Fruit fly (Drosophila melanogaster): ENCODE measurements around the gene CG12692.

Gene CG12692

DNA sequence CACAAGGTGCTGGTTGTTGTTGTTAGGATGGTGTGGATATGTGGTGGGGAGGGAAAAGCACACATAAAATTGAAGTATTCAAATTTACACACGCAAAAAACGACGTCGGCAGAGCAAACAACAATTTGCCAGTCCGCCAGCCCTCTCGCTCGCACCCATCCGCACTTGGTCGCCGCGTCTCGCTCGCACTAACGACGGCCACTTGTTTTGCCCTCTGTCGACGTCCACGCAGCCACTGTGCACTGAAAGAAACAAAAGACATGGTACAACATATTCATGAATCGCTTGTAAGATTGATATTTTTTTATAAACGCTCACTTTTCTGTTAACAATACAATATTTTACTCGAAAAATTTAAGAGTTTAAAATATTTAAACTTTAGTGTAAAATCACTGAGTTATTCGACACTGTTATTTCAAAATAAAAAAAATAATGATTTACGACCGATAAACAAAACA is 21.8 kb upstream of the CG12692 start (continued):
- peak; percentile 35 for TF ChIP-seq ara (GFP tag; IDR thresholded peaks at IDR 0.05)
- no peak for TF ChIP-seq lola (GFP tag; optimal IDR thresholded peaks at IDR 0.05)
- peak; percentile 62 for TF ChIP-seq Fer3 (tag; optimal IDR thresholded peaks at IDR 0.05)
- peak; percentile 32 for TF ChIP-seq CG10654 (GFP tag; optimal IDR thresholded peaks at IDR 0.05)
- peak; percentile 55 for TF ChIP-seq Ada2b (GFP tag; IDR thresholded peaks at IDR 0.05)
- TF ChIP-seq CG6854 (GFP tag; optimal IDR thresholded peaks at IDR 0.05): peak; percentile 29
- no peak for TF ChIP-seq crc (GFP tag; optimal IDR thresholded peaks at IDR 0.05)
- TF ChIP-seq CG3726 (GFP tag; IDR thresholded peaks at IDR 0.05): no peak
- TF ChIP-seq esg (GFP tag; conservative IDR thresholded peaks at IDR 0.05): peak; percentile 49
- peak; percentile 49 to 62 for TF ChIP-seq dpn (GFP tag; optimal IDR thresholded peaks at IDR 0.05)
- TF ChIP-seq vnd (GFP tag; IDR thresholded peaks at IDR 0.05; ENCODE audit: partially characterized antibody): no peak
- TF ChIP-seq CG2678 (tag; optimal IDR thresholded peaks at IDR 0.05): peak; percentile 81
- no peak for TF ChIP-seq Atf3 (GFP tag; optimal IDR thresholded peaks at IDR 0.05)
- TF ChIP-seq exex (tag; optimal IDR thresholded peaks at IDR 0.05): peak; percentile 26
- TF ChIP-seq org-1 (GFP tag; optimal IDR thresholded peaks at IDR 0.05): peak; percentile 48
- peak; percentile 60 for TF ChIP-seq Oli (tag; optimal IDR thresholded peaks at IDR 0.05)
- TF ChIP-seq Chrac-16 (GFP tag; optimal IDR thresholded peaks at IDR 0.05): peak; percentile 45
- no peak for TF ChIP-seq CG14667 (GFP tag; IDR thresholded peaks at IDR 0.05)
- no peak for TF ChIP-seq Taf1 (GFP tag; IDR thresholded peaks at IDR 0.05)
- no peak for TF ChIP-seq CG4282 (GFP tag; optimal IDR thresholded peaks at IDR 0.05)
- no peak for TF ChIP-seq ap (GFP tag; IDR thresholded peaks at IDR 0.05)
- TF ChIP-seq CG11695 (GFP tag; IDR thresholded peaks at IDR 0.05): peak; percentile 69; the same call in 2 of the 3 replicates
- TF ChIP-seq unpg (GFP tag; optimal IDR thresholded peaks at IDR 0.05): peak; percentile 69
- no peak for TF ChIP-seq mld (GFP tag; IDR thresholded peaks at IDR 0.05; ENCODE audit: partially characterized antibody)
- TF ChIP-seq bcd (GFP tag; optimal IDR thresholded peaks at IDR 0.05): peak; percentile 66
- no peak for TF ChIP-seq CG15696 (tag; optimal IDR thresholded peaks at IDR 0.05)
- TF ChIP-seq CG10147 (GFP tag; optimal IDR thresholded peaks at IDR 0.05): peak; percentile 66
- peak; percentile 27 for TF ChIP-seq slp2 (GFP tag; optimal IDR thresholded peaks at IDR 0.05)
- no peak for TF ChIP-seq sim (GFP tag; IDR thresholded peaks at IDR 0.05)
- TF ChIP-seq odd (GFP tag; optimal IDR thresholded peaks at IDR 0.05): peak; percentile 20
- peak; percentile 12 for TF ChIP-seq ewg (GFP tag; optimal IDR thresholded peaks at IDR 0.05)
- 0 out of 2 replicates have a peak, but pooled peaks have one; percentile 48 for TF ChIP-seq vvl (GFP tag; IDR thresholded peaks at IDR 0.05)
- TF ChIP-seq zf30C (GFP tag; optimal IDR thresholded peaks at IDR 0.05): peak; percentile 39
- TF ChIP-seq Bgb (GFP tag; IDR thresholded peaks at IDR 0.05; ENCODE audit: partially characterized antibody): no peak
- peak in 1 of 2 experiments; percentile 49 for TF ChIP-seq Pdp1 (GFP tag; optimal IDR thresholded peaks at IDR 0.05)
- no peak for TF ChIP-seq CG10321 (GFP tag; IDR thresholded peaks at IDR 0.05)
- peak; percentile 21 for TF ChIP-seq CG1603 (tag; optimal IDR thresholded peaks at IDR 0.05)
- no peak for TF ChIP-seq CG5180 (GFP tag; optimal IDR thresholded peaks at IDR 0.05)
- TF ChIP-seq cad (GFP tag; optimal IDR thresholded peaks at IDR 0.05): no peak
- TF ChIP-seq CG4820 (GFP tag; optimal IDR thresholded peaks at IDR 0.05): peak; percentile 21
- peak; percentile 64 for TF ChIP-seq CG13775 (GFP tag; optimal IDR thresholded peaks at IDR 0.05)
- peak; percentile 47; the same call in 1 of the 3 replicates for TF ChIP-seq CG14050 (GFP tag; IDR thresholded peaks at IDR 0.05)
- no peak for TF ChIP-seq CG2129 (GFP tag; IDR thresholded peaks at IDR 0.05; ENCODE audit: partially characterized antibody)
- TF ChIP-seq Dp (GFP tag; optimal IDR thresholded peaks at IDR 0.05): no peak
- TF ChIP-seq CG9727 (GFP tag; optimal IDR thresholded peaks at IDR 0.05): peak; percentile 66
- peak; percentile 3 for TF ChIP-seq trem (tag; optimal IDR thresholded peaks at IDR 0.05)
- peak; percentile 36; the same call in 1 of the 2 replicates for TF ChIP-seq CG17328 (GFP tag; IDR thresholded peaks at IDR 0.05)
- no peak for TF ChIP-seq CG2199 (GFP tag; IDR thresholded peaks at IDR 0.05)
- peak in 1 of 2 experiments; percentile 15 for TF ChIP-seq crp (GFP tag; optimal IDR thresholded peaks at IDR 0.05)
- TF ChIP-seq lbe (GFP tag; optimal IDR thresholded peaks at IDR 0.05): no peak
